Worm (Caenorhabditis elegans): ENCODE measurements around the gene meg-2.

meg-2 gene

DNA sequence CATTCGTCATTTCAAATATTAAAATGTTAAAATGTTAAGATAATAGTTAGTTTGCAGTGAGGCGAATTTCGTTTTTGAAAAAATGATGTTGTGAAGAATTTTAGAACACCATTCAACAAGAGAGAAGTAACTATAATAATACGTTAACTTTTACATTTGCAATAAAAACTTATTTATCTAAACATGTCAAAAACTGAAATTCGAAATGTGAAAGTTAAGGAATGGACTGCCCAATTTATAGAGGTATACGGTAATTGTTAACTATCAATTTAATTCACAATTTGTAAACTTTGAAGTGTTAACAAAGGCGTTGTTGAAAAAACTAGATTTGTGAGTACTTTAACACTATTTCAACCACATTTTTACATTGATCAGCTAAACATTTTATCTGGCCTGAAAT is 22.2 kb downstream of the meg-2 start:
- TF ChIP-seq elt-4 (tag; optimal IDR thresholded peaks at IDR 0.05), result no peak
- TF ChIP-seq pha-4 (tag; optimal IDR thresholded peaks at IDR 0.05), result no peak
- TF ChIP-seq ztf-16 (tag; optimal IDR thresholded peaks at IDR 0.05), result no peak
- no peak for TF ChIP-seq T23F11.4 (GFP tag; optimal IDR thresholded peaks at IDR 0.05)
- no peak for TF ChIP-seq odd-2 (tag; optimal IDR thresholded peaks at IDR 0.05)
- TF ChIP-seq ama-1 (optimal IDR thresholded peaks at IDR 0.05), result no peak
- no peak for TF ChIP-seq hlh-15 (tag; optimal IDR thresholded peaks at IDR 0.05)
- TF ChIP-seq dmd-4 (tag; optimal IDR thresholded peaks at IDR 0.05; ENCODE audit: borderline replicate concordance), result no peak
- no peak for TF ChIP-seq ceh-14 (tag; optimal IDR thresholded peaks at IDR 0.05)
- no peak for TF ChIP-seq ceh-18 (tag; optimal IDR thresholded peaks at IDR 0.05)
- no peak for TF ChIP-seq hlh-6 (tag; optimal IDR thresholded peaks at IDR 0.05)
- no peak for TF ChIP-seq ets-4 (tag; optimal IDR thresholded peaks at IDR 0.05)
- no peak for TF ChIP-seq unc-3 (GFP tag; conservative IDR thresholded peaks at IDR 0.05)
- TF ChIP-seq unc-3 (tag; optimal IDR thresholded peaks at IDR 0.05), result no peak
- no peak for TF ChIP-seq pros-1 (tag; optimal IDR thresholded peaks at IDR 0.05)
- TF ChIP-seq pha-2 (tag; optimal IDR thresholded peaks at IDR 0.05), result no peak
- no peak for TF ChIP-seq nhr-232 (tag; optimal IDR thresholded peaks at IDR 0.05)
- no peak for TF ChIP-seq unc-42 (tag; optimal IDR thresholded peaks at IDR 0.05)
- TF ChIP-seq che-1 (tag; optimal IDR thresholded peaks at IDR 0.05), result no peak

DNA sequence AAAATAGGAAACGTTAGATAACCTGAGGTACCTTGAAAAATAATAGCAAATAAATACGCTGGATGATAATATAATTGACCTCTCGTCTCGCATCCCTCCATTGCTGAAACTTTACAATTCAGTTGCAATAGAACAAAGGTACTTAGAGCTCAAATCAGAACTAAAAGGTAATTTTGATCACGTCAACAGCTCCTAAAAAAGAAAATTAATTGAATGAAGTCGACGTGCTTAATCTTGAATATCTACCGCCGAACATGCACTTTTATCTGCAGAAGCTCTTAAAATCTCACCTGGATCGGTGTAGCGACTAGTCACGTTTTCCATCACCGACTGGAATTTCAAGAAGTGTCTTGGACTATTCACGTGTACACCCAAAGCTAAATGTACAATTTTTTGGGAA is 22.6 kb downstream of the meg-2 start, which contains the start of gene sra-39:
sra-39 (minus strand) TSS at position 101 of the 400 bp plus-strand sequence.
- TF ChIP-seq unc-86 (tag; optimal IDR thresholded peaks at IDR 0.05), result no peak
- TF ChIP-seq hlh-6 (tag; optimal IDR thresholded peaks at IDR 0.05), result no peak
- no peak for TF ChIP-seq ets-4 (tag; optimal IDR thresholded peaks at IDR 0.05)
- no peak for TF ChIP-seq nhr-11 (tag; optimal IDR thresholded peaks at IDR 0.05)
- TF ChIP-seq ceh-6 (GFP tag; optimal IDR thresholded peaks at IDR 0.05), result no peak
- no peak for TF ChIP-seq ztf-16 (tag; optimal IDR thresholded peaks at IDR 0.05)
- TF ChIP-seq pha-4 (tag; optimal IDR thresholded peaks at IDR 0.05), result no peak
- no peak for TF ChIP-seq ceh-22 (tag; optimal IDR thresholded peaks at IDR 0.05)
- TF ChIP-seq ceh-19 (GFP tag; optimal IDR thresholded peaks at IDR 0.05), result no peak
- TF ChIP-seq ceh-34 (tag; optimal IDR thresholded peaks at IDR 0.05), result no peak
- TF ChIP-seq tbx-7 (tag; optimal IDR thresholded peaks at IDR 0.05), result no peak
- no peak for TF ChIP-seq elt-2 (tag; optimal IDR thresholded peaks at IDR 0.05)
- TF ChIP-seq ahr-1 (tag; optimal IDR thresholded peaks at IDR 0.05), result no peak

ce11 chrX:13900047-13900446 is 25.9 kb downstream of the meg-2 start, which contains the start of gene sra-38:
Gene sra-38 (minus strand): TSS chrX:13900147.
- no peak for TF ChIP-seq pha-4 (tag; optimal IDR thresholded peaks at IDR 0.05)
- TF ChIP-seq sox-4 (tag; optimal IDR thresholded peaks at IDR 0.05), result no peak
- no peak for TF ChIP-seq sdc-2 (tag; optimal IDR thresholded peaks at IDR 0.05)
- TF ChIP-seq unc-42 (tag; optimal IDR thresholded peaks at IDR 0.05), result no peak
- TF ChIP-seq ceh-45 (GFP tag; IDR thresholded peaks at IDR 0.05), result no peak
- TF ChIP-seq ceh-19 (GFP tag; optimal IDR thresholded peaks at IDR 0.05), result no peak
- no peak for TF ChIP-seq tbx-7 (tag; optimal IDR thresholded peaks at IDR 0.05)
- TF ChIP-seq unc-3 (GFP tag; conservative IDR thresholded peaks at IDR 0.05), result no peak
- no peak for TF ChIP-seq unc-3 (tag; optimal IDR thresholded peaks at IDR 0.05)
- TF ChIP-seq nhr-232 (tag; optimal IDR thresholded peaks at IDR 0.05), result no peak
- no peak for TF ChIP-seq pax-1 (tag; optimal IDR thresholded peaks at IDR 0.05)
- no peak for TF ChIP-seq K02D7.2 (tag; optimal IDR thresholded peaks at IDR 0.05)
- TF ChIP-seq pqm-1 (tag; optimal IDR thresholded peaks at IDR 0.05), result no peak
- no peak for TF ChIP-seq che-1 (tag; optimal IDR thresholded peaks at IDR 0.05)
- TF ChIP-seq tbx-2 (tag; optimal IDR thresholded peaks at IDR 0.05), result no peak
- no peak for TF ChIP-seq madf-2 (tag; optimal IDR thresholded peaks at IDR 0.05)
- TF ChIP-seq ahr-1 (tag; optimal IDR thresholded peaks at IDR 0.05), result no peak
- TF ChIP-seq mec-3 (tag; optimal IDR thresholded peaks at IDR 0.05; ENCODE audit: borderline replicate concordance), result no peak
- no peak for TF ChIP-seq ceh-2 (tag; optimal IDR thresholded peaks at IDR 0.05)

- no peak for TF ChIP-seq T23F11.4 (GFP tag; optimal IDR thresholded peaks at IDR 0.05)
- no peak for TF ChIP-seq tbx-7 (tag; optimal IDR thresholded peaks at IDR 0.05)
- no peak for TF ChIP-seq ref-2 (tag; optimal IDR thresholded peaks at IDR 0.05)
- no peak for TF ChIP-seq pha-2 (tag; optimal IDR thresholded peaks at IDR 0.05)
- TF ChIP-seq mec-3 (tag; optimal IDR thresholded peaks at IDR 0.05; ENCODE audit: borderline replicate concordance), result no peak
- no peak for TF ChIP-seq ceh-31 (tag; optimal IDR thresholded peaks at IDR 0.05)
- no peak for TF ChIP-seq K02D7.2 (tag; optimal IDR thresholded peaks at IDR 0.05)
- TF ChIP-seq K09A11.1 (tag; optimal IDR thresholded peaks at IDR 0.05; ENCODE audit: insufficient read depth), result no peak
- no peak for TF ChIP-seq elt-4 (tag; optimal IDR thresholded peaks at IDR 0.05)
- TF ChIP-seq ttx-3 (tag; optimal IDR thresholded peaks at IDR 0.05), result no peak
- no peak for TF ChIP-seq rnt-1 (tag; optimal IDR thresholded peaks at IDR 0.05)
- TF ChIP-seq ceh-19 (GFP tag; optimal IDR thresholded peaks at IDR 0.05), result no peak
- TF ChIP-seq Y22D7AL.16 (tag; optimal IDR thresholded peaks at IDR 0.05), result no peak
Measured at ce11 chrX:13893256-13893655, 32.7 kb downstream of the meg-2 start, which contains the start of gene sra-37. Gene sra-37 (minus strand): TSS chrX:13893356.

Data from whole organism, late embryonic.